Worm (Caenorhabditis elegans) whole organism, L1 larva: ENCODE measurements around the gene F20C5.5.

ENCODE experiments used
- ceh-88 ChIP-seq: fragments of 200-800 bp; sonication (Bioruptor generic); IDR thresholded peaks from 2 replicates; pipeline ENCODE4 v1.3.6; 2022; ENCODE audit warnings: missing genetic modification characterization, missing compliant biosample characterization
- nhr-11 ChIP-seq: fragments of 150-350 bp; optimal IDR thresholded peaks from 2 replicates; lab custom pipeline; 2014; ENCODE audit warnings: missing biosample characterization, missing genetic modification characterization
- nhr-76 ChIP-seq: sonication (generic microtip); optimal IDR thresholded peaks from 2 replicates; lab custom pipeline; 2017; ENCODE audit warnings: missing biosample characterization, missing genetic modification characterization
- nhr-90 ChIP-seq: sonication (generic microtip); optimal IDR thresholded peaks from 2 replicates; lab custom pipeline; 2016; ENCODE audit warnings: mild to moderate bottlenecking, missing genetic modification characterization, missing compliant biosample characterization; ENCODE audit not compliant: poor library complexity

DNA sequence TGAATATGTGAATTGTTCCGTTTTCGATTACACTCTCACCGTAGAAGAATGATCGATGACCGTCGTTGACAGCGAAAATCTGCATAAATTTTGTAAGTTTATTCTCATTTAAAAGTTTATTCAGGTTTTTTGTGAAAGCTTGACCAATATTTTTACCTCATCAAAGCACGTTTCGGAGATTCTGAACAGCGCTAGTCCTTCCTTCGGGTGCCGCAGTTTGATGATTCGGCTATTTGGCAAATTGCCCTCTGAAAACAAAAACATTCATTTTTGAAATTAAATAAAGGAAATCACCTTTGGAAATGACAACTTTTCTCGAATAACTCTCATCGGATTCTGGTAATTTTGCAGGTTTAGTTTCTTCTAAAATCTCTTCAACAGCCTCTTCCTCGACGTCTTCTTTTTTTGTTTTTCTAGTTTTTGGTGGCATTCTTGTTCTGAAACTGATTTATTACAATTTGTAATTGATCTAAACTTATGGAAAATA lies 28.4 kb downstream of the F20C5.5 start, which contains the start of gene F21D5.6:
- TF ChIP-seq ceh-88 (no peak), nhr-90 (tag; lab: Kevin White, UChicago) (no peak), nhr-11 (tag; lab: Kevin White, UChicago) (no peak), nhr-76 (tag; lab: Kevin White, UChicago) (no peak)
